Worm (Caenorhabditis elegans) whole organism, L3 larva: ENCODE measurements around the gene F56C9.10.

Source experiments
- fkh-10 ChIP-seq: sonication (generic microtip); optimal IDR thresholded peaks from 2 replicates; lab custom pipeline; 2017; ENCODE audit warnings: missing biosample characterization, missing genetic modification reagents, missing genetic modification characterization
- nhr-237 ChIP-seq: fragments of 150-350 bp; optimal IDR thresholded peaks from 2 replicates; lab custom pipeline; 2014; ENCODE audit warnings: missing biosample characterization, missing genetic modification characterization
- nhr-76 ChIP-seq: fragments of 150-350 bp; sonication (generic microtip); optimal IDR thresholded peaks from 5 replicates; lab custom pipeline; 2014; ENCODE audit warnings: missing biosample characterization, missing genetic modification characterization
- sea-2 ChIP-seq: fragments of 150-350 bp; sonication (generic microtip); optimal IDR thresholded peaks from 4 replicates; lab custom pipeline; 2014; ENCODE audit warnings: missing biosample characterization, missing genetic modification reagents, missing genetic modification characterization

- TF ChIP-seq nhr-76 (tag; lab: Kevin White, UChicago) (no peak), sea-2 (GFP tag; lab: Kevin White, UChicago) (no peak), nhr-237 (tag; lab: Kevin White, UChicago) (no peak), fkh-10 (GFP tag; lab: Kevin White, UChicago) (no peak)
Measured at ce11 chrIII:7291216-7291615, 43.9 kb downstream of the F56C9.10 start.
